Fruit fly (Drosophila melanogaster): ENCODE results near the gene CG5984.

The CG5984 gene

dm6 chr3R:27204694-27205414 is 42.9 kb downstream of the CG5984 start (continued):
- TF ChIP-seq CG1647 (GFP tag; optimal IDR thresholded peaks at IDR 0.05) = no peak
- no peak for TF ChIP-seq Pdp1 (GFP tag; optimal IDR thresholded peaks at IDR 0.05)
- no peak for TF ChIP-seq CG13123 (GFP tag; optimal IDR thresholded peaks at IDR 0.05)
- peak; percentile 19 for TF ChIP-seq grau (tag; optimal IDR thresholded peaks at IDR 0.05)
- TF ChIP-seq cg (GFP tag; optimal IDR thresholded peaks at IDR 0.05) = no peak
- no peak for TF ChIP-seq CG6854 (GFP tag; optimal IDR thresholded peaks at IDR 0.05)
- 0 out of 3 replicates have a peak, but pooled peaks have one; percentile 13 for TF ChIP-seq ci (GFP tag; IDR thresholded peaks at IDR 0.05)
- no peak for TF ChIP-seq Lpt (GFP tag; optimal IDR thresholded peaks at IDR 0.05)
- TF ChIP-seq CG31365 (tag; optimal IDR thresholded peaks at IDR 0.05) = no peak
- TF ChIP-seq Atf6 (GFP tag; IDR thresholded peaks at IDR 0.05) = no peak
- TF ChIP-seq CG5245 (GFP tag; optimal IDR thresholded peaks at IDR 0.05) = peak; percentile 5
- TF ChIP-seq Hmx (GFP tag; optimal IDR thresholded peaks at IDR 0.05) = no peak
- TF ChIP-seq so (GFP tag; IDR thresholded peaks at IDR 0.05) = no peak
- no peak for TF ChIP-seq unpg (GFP tag; optimal IDR thresholded peaks at IDR 0.05)
- TF ChIP-seq lola (GFP tag; optimal IDR thresholded peaks at IDR 0.05) = peak in 1 of 3 experiments; percentile 41
- TF ChIP-seq gsb-n (tag; optimal IDR thresholded peaks at IDR 0.05) = peak; percentile 28
- no peak for TF ChIP-seq Antp (GFP tag; optimal IDR thresholded peaks at IDR 0.05)
- no peak for TF ChIP-seq PHDP (tag; optimal IDR thresholded peaks at IDR 0.05)
- TF ChIP-seq CG14710 (tag; optimal IDR thresholded peaks at IDR 0.05) = peak; percentile 50
- no peak for TF ChIP-seq E2f1 (GFP tag; IDR thresholded peaks at IDR 0.05)
- TF ChIP-seq Med (GFP tag) = no peak
- TF ChIP-seq fd96Cb (tag; optimal IDR thresholded peaks at IDR 0.05) = peak; percentile 11
- no peak for TF ChIP-seq Nf-YC (tag; optimal IDR thresholded peaks at IDR 0.05)
- no peak for TF ChIP-seq toy (GFP tag; IDR thresholded peaks at IDR 0.05)
- 0 out of 2 replicates have a peak, but pooled peaks have one; percentile 20 for TF ChIP-seq lmd (GFP tag; IDR thresholded peaks at IDR 0.05)
- TF ChIP-seq nerfin-1 (tag; optimal IDR thresholded peaks at IDR 0.05) = peak; percentile 22
- no peak for TF ChIP-seq CG43689 (GFP tag; IDR thresholded peaks at IDR 0.05)
- no peak for TF ChIP-seq btn (GFP tag; optimal IDR thresholded peaks at IDR 0.05)
- 0 out of 3 replicates have a peak, but pooled peaks have one; percentile 19 for TF ChIP-seq CG17361 (GFP tag; IDR thresholded peaks at IDR 0.05)
- no peak for TF ChIP-seq al (GFP tag; IDR thresholded peaks at IDR 0.05)
- 0 out of 3 replicates have a peak, but pooled peaks have one; percentile 27 for TF ChIP-seq CG7357 (GFP tag; IDR thresholded peaks at IDR 0.05)
- peak; percentile 61 for TF ChIP-seq dmrt11E (tag; optimal IDR thresholded peaks at IDR 0.05)
- no peak for TF ChIP-seq CG2116 (GFP tag; optimal IDR thresholded peaks at IDR 0.05)
- peak; percentile 33 for TF ChIP-seq D19A (tag; optimal IDR thresholded peaks at IDR 0.05)
- 0 out of 2 replicates have a peak, but pooled peaks have one; percentile 9 for TF ChIP-seq E2f2 (GFP tag; IDR thresholded peaks at IDR 0.05)
- peak; percentile 5 for TF ChIP-seq Ssrp (tag; optimal IDR thresholded peaks at IDR 0.05)
- TF ChIP-seq H15 (GFP tag; IDR thresholded peaks at IDR 0.05) = peak; percentile 41; the same call in 1 of the 3 replicates
- TF ChIP-seq Dek (tag; optimal IDR thresholded peaks at IDR 0.05) = no peak
- peak; percentile 66 for TF ChIP-seq CG2712 (tag; optimal IDR thresholded peaks at IDR 0.05)
- TF ChIP-seq CG18599 (GFP tag; optimal IDR thresholded peaks at IDR 0.05) = peak; percentile 10
- no peak for TF ChIP-seq CG9609 (GFP tag; optimal IDR thresholded peaks at IDR 0.05)
- TF ChIP-seq lilli (GFP tag; optimal IDR thresholded peaks at IDR 0.05) = no peak
- peak; percentile 96 for TF ChIP-seq CG18476 (GFP tag; optimal IDR thresholded peaks at IDR 0.05)
- TF ChIP-seq lab (GFP tag; optimal IDR thresholded peaks at IDR 0.05) = peak; percentile 9
- no peak for TF ChIP-seq CG30020 (tag; optimal IDR thresholded peaks at IDR 0.05)
- peak; percentile 0 for TF ChIP-seq CG13424 (tag; optimal IDR thresholded peaks at IDR 0.05)
- no peak for TF ChIP-seq Sox102F (GFP tag; optimal IDR thresholded peaks at IDR 0.05)
- TF ChIP-seq Usf (GFP tag; optimal IDR thresholded peaks at IDR 0.05) = peak; percentile 21
- no peak for TF ChIP-seq CG3065 (GFP tag; optimal IDR thresholded peaks at IDR 0.05)
